Fruit fly (Drosophila melanogaster): ENCODE measurements around the gene CG3841.

dm6 chr2L:9615561-9615960 lies 26.3 kb downstream of the CG3841 start:
- no peak for TF ChIP-seq CG14655 (GFP tag; optimal IDR thresholded peaks at IDR 0.05)
- TF ChIP-seq CG8301 (tag; optimal IDR thresholded peaks at IDR 0.05): no peak
- TF ChIP-seq CG13204 (GFP tag; optimal IDR thresholded peaks at IDR 0.05): no peak
- no peak for TF ChIP-seq Pif1A (GFP tag; optimal IDR thresholded peaks at IDR 0.05)

Measured in whole organism, pupa.